Worm (Caenorhabditis elegans) whole organism, midembryonic: ENCODE results near the gene C45G9.14.

Experiments used
- ref-1 ChIP-seq: fragments of 200-800 bp; sonication (Bioruptor generic); conservative IDR thresholded peaks from 2 replicates; pipeline ENCODE4 v1.3.6; 2022; ENCODE audit warnings: missing genetic modification reagents, missing genetic modification characterization, missing compliant biosample characterization
- tab-1 ChIP-seq: fragments of 200-800 bp; sonication (Bioruptor generic); IDR thresholded peaks from 2 replicates; pipeline ENCODE4 v1.3.6; 2022; ENCODE audit warnings: missing genetic modification characterization, missing compliant biosample characterization
- ztf-23 ChIP-seq: fragments of 200-800 bp; sonication (Bioruptor generic); IDR thresholded peaks from 2 replicates; pipeline ENCODE4 v1.3.6; 2022; ENCODE audit warnings: missing genetic modification reagents, missing genetic modification characterization, missing compliant biosample characterization
- ztf-29 ChIP-seq: fragments of 200-800 bp; sonication (Bioruptor generic); IDR thresholded peaks from 2 replicates; pipeline ENCODE4 v1.3.6; 2022; ENCODE audit warnings: missing genetic modification reagents, missing genetic modification characterization, missing compliant biosample characterization

ce11 chrIII:5083304-5083703, 38.5 kb downstream of the C45G9.14 start:
- TF ChIP-seq ref-1 (GFP tag; lab: Robert Waterston, UW) (no peak), tab-1 (GFP tag; lab: Robert Waterston, UW) (no peak), ztf-23 (GFP tag; lab: Robert Waterston, UW) (no peak), ztf-29 (GFP tag; lab: Robert Waterston, UW) (no peak)
